Worm (Caenorhabditis elegans): ENCODE data around the gene dhs-29.

The dhs-29 gene

ce11 chrX:7680545-7681330 lies 16.0 kb upstream of the dhs-29 start, which contains the start of gene stn-2 (continued):
- TF ChIP-seq ets-4 (GFP tag; optimal IDR thresholded peaks at IDR 0.05) (no peak), chd-7 (tag; optimal IDR thresholded peaks at IDR 0.05) (no peak), die-1 (tag; optimal IDR thresholded peaks at IDR 0.05) (peak; percentile 80), ceh-40 (GFP tag; IDR thresholded peaks at IDR 0.05) (no peak), hsf-1 (GFP tag; IDR thresholded peaks at IDR 0.05) (no peak), Y95B8A.8 (GFP tag; IDR thresholded peaks at IDR 0.05) (0 out of 2 replicates have a peak, but pooled peaks have one; percentile 55), ztf-26 (tag; optimal IDR thresholded peaks at IDR 0.05) (peak; percentile 8), T26A5.8 (tag; optimal IDR thresholded peaks at IDR 0.05) (no peak), K11D2.4 (GFP tag; IDR thresholded peaks at IDR 0.05) (no peak), dpff-1 (tag; optimal IDR thresholded peaks at IDR 0.05) (no peak), sea-2 (GFP tag; IDR thresholded peaks at IDR 0.05) (no peak), F55B11.4 (tag; optimal IDR thresholded peaks at IDR 0.05; ENCODE audit: borderline replicate concordance, insufficient read depth) (no peak), hrde-1 (tag; optimal IDR thresholded peaks at IDR 0.05; ENCODE audit: borderline replicate concordance) (no peak), madf-10 (tag; optimal IDR thresholded peaks at IDR 0.05) (peak; percentile 65), madf-3 (GFP tag; IDR thresholded peaks at IDR 0.05) (0 out of 2 replicates have a peak, but pooled peaks have one; percentile 42), attf-3 (GFP tag; conservative IDR thresholded peaks at IDR 0.05) (no peak), tbx-9 (tag; optimal IDR thresholded peaks at IDR 0.05; ENCODE audit: borderline replicate concordance) (no peak), gei-17 (GFP tag; optimal IDR thresholded peaks at IDR 0.05) (no peak), ceh-27 (GFP tag; optimal IDR thresholded peaks at IDR 0.05) (no peak), egrh-3 (GFP tag; IDR thresholded peaks at IDR 0.05) (no peak), zfh-2 (GFP tag; conservative IDR thresholded peaks at IDR 0.05) (no peak), dpl-1 (GFP tag; optimal IDR thresholded peaks at IDR 0.05) (peak; percentile 3), nfya-1 (tag; optimal IDR thresholded peaks at IDR 0.05; ENCODE audit: borderline replicate concordance, insufficient read depth) (no peak), ztf-6 (GFP tag; IDR thresholded peaks at IDR 0.05) (no peak), fkh-3 (tag; optimal IDR thresholded peaks at IDR 0.05) (no peak), dox-1 (GFP tag; IDR thresholded peaks at IDR 0.05) (peak; percentile 61), Y67H2A.10 (GFP tag; conservative IDR thresholded peaks at IDR 0.05) (no peak), madf-8 (GFP tag; conservative IDR thresholded peaks at IDR 0.05) (no peak), mes-4 (tag; optimal IDR thresholded peaks at IDR 0.05) (peak; percentile 16), hmg-20 (GFP tag; IDR thresholded peaks at IDR 0.05) (no peak)

ce11 chrX:7679835-7680234 lies 15.1 kb upstream of the dhs-29 start:
- TF ChIP-seq ceh-58 (GFP tag; IDR thresholded peaks at IDR 0.05) (no peak), snpc-3.4 (tag; optimal IDR thresholded peaks at IDR 0.05) (no peak), F49E8.2 (tag; optimal IDR thresholded peaks at IDR 0.05; ENCODE audit: insufficient read depth) (no peak), ztf-25 (GFP tag; IDR thresholded peaks at IDR 0.05) (no peak), sptf-2 (GFP tag; optimal IDR thresholded peaks at IDR 0.05) (no peak), cebp-1 (GFP tag; IDR thresholded peaks at IDR 0.05) (no peak), cebp-1 (tag; optimal IDR thresholded peaks at IDR 0.05) (no peak), hsf-1 (GFP tag; IDR thresholded peaks at IDR 0.05) (no peak), let-607 (tag; optimal IDR thresholded peaks at IDR 0.05) (no peak), mel-28 (tag; optimal IDR thresholded peaks at IDR 0.05; ENCODE audit: borderline replicate concordance) (no peak), nfya-2 (GFP tag; IDR thresholded peaks at IDR 0.05) (no peak), fkh-3 (tag; optimal IDR thresholded peaks at IDR 0.05) (no peak), dpl-1 (GFP tag; optimal IDR thresholded peaks at IDR 0.05) (no peak), B0019.2 (GFP tag; conservative IDR thresholded peaks at IDR 0.05) (no peak), egl-44 (GFP tag; IDR thresholded peaks at IDR 0.05) (no peak), lin-35 (GFP tag; optimal IDR thresholded peaks at IDR 0.05) (no peak), sea-2 (GFP tag; IDR thresholded peaks at IDR 0.05) (no peak), Y79H2A.3 (GFP tag; conservative IDR thresholded peaks at IDR 0.05) (no peak), nhr-120 (GFP tag; IDR thresholded peaks at IDR 0.05) (no peak), F39B2.1 (GFP tag; IDR thresholded peaks at IDR 0.05) (no peak), ceh-27 (GFP tag; optimal IDR thresholded peaks at IDR 0.05) (no peak)
